Fruit fly (Drosophila melanogaster): Measurements from ENCODE around the gene CG2444.

DNA sequence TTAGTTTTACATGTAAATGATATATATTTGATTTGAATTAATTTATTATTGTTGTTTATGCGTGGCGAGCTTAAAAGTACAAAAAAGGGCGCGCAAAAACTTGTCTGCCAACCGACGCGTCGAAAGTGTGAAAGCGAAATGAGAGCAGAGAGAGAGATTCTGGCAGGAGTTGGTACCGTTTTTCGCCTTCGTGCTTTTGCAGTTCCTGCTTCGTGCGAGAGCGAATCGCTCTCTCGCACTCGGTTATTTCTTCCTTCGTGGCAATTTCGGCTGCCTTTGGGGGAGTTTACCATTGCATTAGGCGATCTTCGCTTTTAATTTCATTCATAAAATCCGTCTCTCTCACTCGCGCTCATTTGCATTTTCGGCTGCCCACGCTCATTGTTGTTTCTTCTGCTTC, 23.9 kb upstream of the CG2444 start, which contains the start of gene inaF-D:
- TF ChIP-seq CTCF (optimal IDR thresholded peaks at IDR 0.05) (no peak), CG8478 (optimal IDR thresholded peaks at IDR 0.05) (no peak)
